Fruit fly (Drosophila melanogaster): Measurements from ENCODE around the gene Axs.

The Axs gene

dm6 chrX:16691440-16691839, 7.7 kb upstream of the Axs start (continued):
- no peak for TF ChIP-seq vnd (GFP tag; IDR thresholded peaks at IDR 0.05; ENCODE audit: partially characterized antibody)
- TF ChIP-seq bcd (GFP tag; optimal IDR thresholded peaks at IDR 0.05): peak; percentile 78
- peak; percentile 49; the same call in 1 of the 2 replicates for TF ChIP-seq CG17612 (GFP tag; IDR thresholded peaks at IDR 0.05)
- peak; percentile 64 for TF ChIP-seq CG7987 (GFP tag; optimal IDR thresholded peaks at IDR 0.05)
- no peak for TF ChIP-seq Dbx (GFP tag; IDR thresholded peaks at IDR 0.05)
- TF ChIP-seq trh (GFP tag; optimal IDR thresholded peaks at IDR 0.05): peak; percentile 58
- peak; percentile 83 for TF ChIP-seq CG11456 (GFP tag; IDR thresholded peaks at IDR 0.05)
- peak; percentile 76 for TF ChIP-seq lilli (GFP tag; optimal IDR thresholded peaks at IDR 0.05)
- peak; percentile 74 for TF ChIP-seq fd64A (GFP tag; optimal IDR thresholded peaks at IDR 0.05)
- no peak for TF ChIP-seq hkb (optimal IDR thresholded peaks at IDR 0.05)
- TF ChIP-seq hkb (GFP tag; IDR thresholded peaks at IDR 0.05): peak; percentile 91
- TF ChIP-seq CG5953 (GFP tag; IDR thresholded peaks at IDR 0.05): peak; percentile 82
- no peak for TF ChIP-seq Dll (GFP tag; IDR thresholded peaks at IDR 0.05; ENCODE audit: partially characterized antibody)
- TF ChIP-seq CG33557 (GFP tag; optimal IDR thresholded peaks at IDR 0.05): peak; percentile 71
- TF ChIP-seq Camta (GFP tag; optimal IDR thresholded peaks at IDR 0.05): peak; percentile 80
- TF ChIP-seq schlank (tag; optimal IDR thresholded peaks at IDR 0.05): peak; percentile 37
- TF ChIP-seq CG7839 (tag; optimal IDR thresholded peaks at IDR 0.05): peak; percentile 89
- TF ChIP-seq TFAM (GFP tag; optimal IDR thresholded peaks at IDR 0.05): peak; percentile 66
- TF ChIP-seq CG13624 (GFP tag; optimal IDR thresholded peaks at IDR 0.05): peak; percentile 63
- TF ChIP-seq C15 (GFP tag; IDR thresholded peaks at IDR 0.05): peak; percentile 53; the same call in 1 of the 3 replicates
- TF ChIP-seq CG4424 (GFP tag; optimal IDR thresholded peaks at IDR 0.05): peak; percentile 84
- TF ChIP-seq CG7963 (GFP tag; IDR thresholded peaks at IDR 0.05; ENCODE audit: partially characterized antibody): no peak
- peak; percentile 75 for TF ChIP-seq MTF-1 (GFP tag; optimal IDR thresholded peaks at IDR 0.05; ENCODE audit: borderline replicate concordance)
- peak; percentile 81 for TF ChIP-seq CG7786 (GFP tag; optimal IDR thresholded peaks at IDR 0.05)
- TF ChIP-seq salm (tag; optimal IDR thresholded peaks at IDR 0.05): peak; percentile 80
- TF ChIP-seq Atf3 (GFP tag; optimal IDR thresholded peaks at IDR 0.05): peak; percentile 82
- TF ChIP-seq lmd (GFP tag; IDR thresholded peaks at IDR 0.05): peak; percentile 83
- TF ChIP-seq h (optimal IDR thresholded peaks at IDR 0.05): no peak
- peak; percentile 69 for TF ChIP-seq HmgZ (tag; optimal IDR thresholded peaks at IDR 0.05)
- peak; percentile 87 for TF ChIP-seq CG1024 (GFP tag; IDR thresholded peaks at IDR 0.05)
- TF ChIP-seq ase (GFP tag; IDR thresholded peaks at IDR 0.05): peak; percentile 79; the same call in 2 of the 3 replicates
- TF ChIP-seq sens-2 (GFP tag; IDR thresholded peaks at IDR 0.05): peak; percentile 93
- no peak for TF ChIP-seq hb (GFP tag; IDR thresholded peaks at IDR 0.05; ENCODE audit: partially characterized antibody)
- TF ChIP-seq CG6813 (GFP tag; optimal IDR thresholded peaks at IDR 0.05): peak; percentile 72
- peak; percentile 91 for TF ChIP-seq CG2199 (GFP tag; IDR thresholded peaks at IDR 0.05)
- peak; percentile 83 for TF ChIP-seq CG17385 (GFP tag; optimal IDR thresholded peaks at IDR 0.05)
- TF ChIP-seq D19B (GFP tag; optimal IDR thresholded peaks at IDR 0.05): no peak
- no peak for TF ChIP-seq nom (GFP tag; optimal IDR thresholded peaks at IDR 0.05)
- TF ChIP-seq CG12769 (tag; optimal IDR thresholded peaks at IDR 0.05): peak; percentile 85
- TF ChIP-seq CG10274 (GFP tag; optimal IDR thresholded peaks at IDR 0.05): peak; percentile 47
- TF ChIP-seq CG6854 (GFP tag; optimal IDR thresholded peaks at IDR 0.05): peak; percentile 18
- peak; percentile 87 for TF ChIP-seq CG12391 (tag; optimal IDR thresholded peaks at IDR 0.05)
- TF ChIP-seq CG11085 (GFP tag; IDR thresholded peaks at IDR 0.05): peak; percentile 45; the same call in 1 of the 2 replicates
- TF ChIP-seq pum (GFP tag; optimal IDR thresholded peaks at IDR 0.05): peak; percentile 81
- peak; percentile 77 for TF ChIP-seq caup (GFP tag; optimal IDR thresholded peaks at IDR 0.05; ENCODE audit: severe bottlenecking)
- peak; percentile 70 for TF ChIP-seq Oaz (GFP tag; IDR thresholded peaks at IDR 0.05)
- TF ChIP-seq Scr (GFP tag; IDR thresholded peaks at IDR 0.05; ENCODE audit: partially characterized antibody): no peak
- TF ChIP-seq NfI (GFP tag; optimal IDR thresholded peaks at IDR 0.05): peak; percentile 86
- TF ChIP-seq CG15269 (tag; optimal IDR thresholded peaks at IDR 0.05): peak; percentile 82
- peak; percentile 79 for TF ChIP-seq Mrtf (GFP tag; IDR thresholded peaks at IDR 0.05)
- TF ChIP-seq HLH3B (GFP tag; IDR thresholded peaks at IDR 0.05): peak; percentile 86

Measured in whole organism, embryonic.